Worm (Caenorhabditis elegans) whole organism, L4/young adult: ENCODE data around the gene mrpl-28.

Experiments
- W03F9.2 ChIP-seq: fragments of 150-350 bp; optimal IDR thresholded peaks from 2 replicates; lab custom pipeline; 2014; ENCODE audit warnings: missing biosample characterization, missing genetic modification characterization
- dao-5 ChIP-seq: sonication (generic microtip); optimal IDR thresholded peaks from 2 replicates; lab custom pipeline; 2016; ENCODE audit warnings: missing genotype, missing genetic modification characterization, moderate library complexity, missing compliant biosample characterization
- him-1 ChIP-seq: sonication (generic microtip); optimal IDR thresholded peaks from 2 replicates; lab custom pipeline; 2016; ENCODE audit warnings: missing genotype, missing genetic modification reagents, missing genetic modification characterization, missing compliant biosample characterization

ce11 chrII:194458-194857, 38.6 kb upstream of the mrpl-28 start, which contains the start of gene abu-11:
- TF ChIP-seq him-1 (no peak), W03F9.2 (tag; lab: Kevin White, UChicago) (no peak), dao-5 (tag; lab: Kevin White, UChicago) (no peak)
